Fruit fly (Drosophila melanogaster): ENCODE data around the gene dl.

Gene dl

dm6 chr2L:17429788-17430587 is 20.2 kb downstream of the dl start (continued):
- TF ChIP-seq CG18619 (GFP tag; optimal IDR thresholded peaks at IDR 0.05) (peak; percentile 79), CG9437 (GFP tag; optimal IDR thresholded peaks at IDR 0.05) (peak; percentile 96), kay (GFP tag; optimal IDR thresholded peaks at IDR 0.05) (no peak), Side (GFP tag; optimal IDR thresholded peaks at IDR 0.05) (peak; percentile 30), CG32772 (GFP tag; IDR thresholded peaks at IDR 0.05) (peak; percentile 93), sim (GFP tag; IDR thresholded peaks at IDR 0.05) (no peak), NC2α (GFP tag; optimal IDR thresholded peaks at IDR 0.05) (no peak), CG12104 (GFP tag; optimal IDR thresholded peaks at IDR 0.05) (peak; percentile 80), CG4424 (GFP tag; optimal IDR thresholded peaks at IDR 0.05) (peak; percentile 97), CG8290 (GFP tag; optimal IDR thresholded peaks at IDR 0.05) (peak; percentile 71), CG8290 (tag; optimal IDR thresholded peaks at IDR 0.05) (peak; percentile 19 to 35), sisA (GFP tag; IDR thresholded peaks at IDR 0.05) (peak; percentile 94), ab (GFP tag; optimal IDR thresholded peaks at IDR 0.05) (peak; percentile 7), CG5180 (GFP tag; optimal IDR thresholded peaks at IDR 0.05) (peak; percentile 92), gcm2 (GFP tag; optimal IDR thresholded peaks at IDR 0.05) (no peak), HHEX (GFP tag; optimal IDR thresholded peaks at IDR 0.05) (peak; percentile 94), CG6689 (GFP tag; IDR thresholded peaks at IDR 0.05) (peak; percentile 97), Six4 (GFP tag; optimal IDR thresholded peaks at IDR 0.05) (peak; percentile 94), CG5953 (GFP tag; IDR thresholded peaks at IDR 0.05) (peak; percentile 83), CG12236 (GFP tag; optimal IDR thresholded peaks at IDR 0.05) (no peak), CG13624 (GFP tag; optimal IDR thresholded peaks at IDR 0.05) (no peak), CG33213 (GFP tag; optimal IDR thresholded peaks at IDR 0.05) (no peak), CoRest (tag; optimal IDR thresholded peaks at IDR 0.05) (peak; percentile 92), NK7.1 (GFP tag; optimal IDR thresholded peaks at IDR 0.05) (peak; percentile 17), Atf6 (GFP tag; IDR thresholded peaks at IDR 0.05) (peak; percentile 93), CG7963 (GFP tag; IDR thresholded peaks at IDR 0.05; ENCODE audit: partially characterized antibody) (no peak), mirr (GFP tag; optimal IDR thresholded peaks at IDR 0.05) (peak; percentile 4), D (optimal IDR thresholded peaks at IDR 0.05) (no peak), D (GFP tag; optimal IDR thresholded peaks at IDR 0.05) (peak; percentile 96), MESR4 (GFP tag; optimal IDR thresholded peaks at IDR 0.05) (peak; percentile 8), CG42726 (GFP tag; IDR thresholded peaks at IDR 0.05; ENCODE audit: partially characterized antibody) (no peak), CG17361 (GFP tag; IDR thresholded peaks at IDR 0.05) (peak; percentile 100), CG15601 (tag; optimal IDR thresholded peaks at IDR 0.05) (peak; percentile 46), sima (GFP tag; optimal IDR thresholded peaks at IDR 0.05) (no peak), unc-4 (GFP tag; IDR thresholded peaks at IDR 0.05; ENCODE audit: partially characterized antibody) (no peak), Elba2 (GFP tag; optimal IDR thresholded peaks at IDR 0.05) (no peak), ssp (GFP tag; IDR thresholded peaks at IDR 0.05) (peak; percentile 64), grau (tag; optimal IDR thresholded peaks at IDR 0.05) (peak; percentile 96), tap (tag; optimal IDR thresholded peaks at IDR 0.05) (peak; percentile 98), Dfd (GFP tag; optimal IDR thresholded peaks at IDR 0.05) (no peak), CG3407 (GFP tag; optimal IDR thresholded peaks at IDR 0.05) (peak; percentile 92), twi (tag; optimal IDR thresholded peaks at IDR 0.05) (peak; percentile 73), CG8478 (optimal IDR thresholded peaks at IDR 0.05) (no peak), CG6272 (GFP tag; IDR thresholded peaks at IDR 0.05) (peak; percentile 90), klu (GFP tag; IDR thresholded peaks at IDR 0.05) (peak; percentile 55), CG31224 (GFP tag; IDR thresholded peaks at IDR 0.05) (peak; percentile 80), CG13287 (GFP tag; IDR thresholded peaks at IDR 0.05; ENCODE audit: partially characterized antibody) (peak; percentile 12; the same call in 1 of the 2 replicates), psq (GFP tag; optimal IDR thresholded peaks at IDR 0.05) (peak; percentile 86), ranshi (GFP tag; IDR thresholded peaks at IDR 0.05) (peak; percentile 92), H2.0 (GFP tag; IDR thresholded peaks at IDR 0.05) (peak; percentile 77), CG12659 (GFP tag; optimal IDR thresholded peaks at IDR 0.05) (peak; percentile 93)
